Worm (Caenorhabditis elegans) whole organism, young adult: Measurements from ENCODE around the gene lgc-44.

Source experiments
- C06A6.2 ChIP-seq: fragments of 200-800 bp; sonication (Bioruptor generic); conservative IDR thresholded peaks from 2 replicates; pipeline ENCODE4 v1.3.6; 2022; ENCODE audit warnings: missing genetic modification characterization, missing compliant biosample characterization
- F55B11.4 ChIP-seq: sonication (generic microtip); optimal IDR thresholded peaks from 2 replicates; lab custom pipeline; 2016; ENCODE audit warnings: missing compliant biosample characterization, missing genetic modification characterization, borderline replicate concordance; ENCODE audit not compliant: insufficient read depth
- F57A8.1 ChIP-seq: fragments of 200-800 bp; sonication (Bioruptor generic); optimal IDR thresholded peaks from 2 replicates; lab custom pipeline; 2018; ENCODE audit warnings: mild to moderate bottlenecking, missing genetic modification characterization, moderate library complexity, missing compliant biosample characterization
- K11D2.4 ChIP-seq: fragments of 200-800 bp; sonication (Bioruptor generic); IDR thresholded peaks from 2 replicates; pipeline ENCODE4 v1.3.6; 2022; ENCODE audit warnings: missing genetic modification reagents, missing genetic modification characterization, missing compliant biosample characterization
- Y53F4B.3 ChIP-seq: fragments of 200-800 bp; sonication (Bioruptor generic); IDR thresholded peaks from 2 replicates; pipeline ENCODE4 v1.3.6; 2022; ENCODE audit warnings: missing genetic modification reagents, missing genetic modification characterization, missing compliant biosample characterization
- Y56A3A.18 ChIP-seq: fragments of 200-800 bp; sonication (Bioruptor generic); IDR thresholded peaks from 2 replicates; pipeline ENCODE4 v1.3.6; 2022; ENCODE audit warnings: missing genetic modification reagents, missing genetic modification characterization, missing compliant biosample characterization
- atf-7 ChIP-seq: sonication (generic microtip); optimal IDR thresholded peaks from 2 replicates; lab custom pipeline; 2017; ENCODE audit warnings: mild to moderate bottlenecking, missing genetic modification characterization, missing compliant biosample characterization
- egl-18 ChIP-seq: fragments of 200-800 bp; sonication (Bioruptor generic); IDR thresholded peaks from 2 replicates; pipeline ENCODE4 v1.3.6; 2022; ENCODE audit warnings: missing genetic modification reagents, missing genetic modification characterization, missing compliant biosample characterization
- hlh-26 ChIP-seq: fragments of 200-800 bp; sonication (Bioruptor generic); conservative IDR thresholded peaks from 2 replicates; pipeline ENCODE4 v1.3.6; 2022; ENCODE audit warnings: missing genetic modification reagents, missing genetic modification characterization, missing compliant biosample characterization
- hsf-1 ChIP-seq: fragments of 200-800 bp; sonication (Bioruptor generic); IDR thresholded peaks from 2 replicates; pipeline ENCODE4 v1.3.6; 2022; ENCODE audit warnings: missing genetic modification reagents, missing genetic modification characterization, missing compliant biosample characterization
- lir-1 ChIP-seq: fragments of 200-800 bp; sonication (Bioruptor generic); conservative IDR thresholded peaks from 2 replicates; pipeline ENCODE4 v1.3.6; 2022; ENCODE audit warnings: missing genetic modification reagents, missing genetic modification characterization, missing compliant biosample characterization
- madf-3 ChIP-seq: fragments of 200-800 bp; sonication (Bioruptor generic); IDR thresholded peaks from 2 replicates; pipeline ENCODE4 v1.3.6; 2022; ENCODE audit warnings: missing genetic modification reagents, missing genetic modification characterization, missing compliant biosample characterization
- mcd-1 ChIP-seq: fragments of 200-800 bp; sonication (Bioruptor generic); IDR thresholded peaks from 2 replicates; pipeline ENCODE4 v1.3.6; 2022; ENCODE audit warnings: missing genetic modification reagents, missing genetic modification characterization, missing compliant biosample characterization
- nhr-27 ChIP-seq: fragments of 200-800 bp; sonication (Bioruptor generic); optimal IDR thresholded peaks from 2 replicates; lab custom pipeline; 2018; ENCODE audit warnings: mild to moderate bottlenecking, missing genetic modification characterization, moderate library complexity, missing compliant biosample characterization
- rec-8 ChIP-seq, 2 experiments: sonication (generic microtip); optimal IDR thresholded peaks; 2 replicates each; lab custom pipeline; 2016; ENCODE audit warnings: mild to moderate bottlenecking in 2 of 2, missing genetic modification characterization in 2 of 2, missing genetic modification reagents in 2 of 2, missing genotype in 2 of 2, missing biosample characterization in 1 of 2, missing compliant biosample characterization in 1 of 2, moderate library complexity in 1 of 2
- repo-1 ChIP-seq: sonication (generic microtip); optimal IDR thresholded peaks from 2 replicates; lab custom pipeline; 2017; ENCODE audit warnings: mild to moderate bottlenecking, missing genetic modification characterization, missing compliant biosample characterization
- sea-2 ChIP-seq: fragments of 200-800 bp; sonication (Bioruptor generic); IDR thresholded peaks from 2 replicates; pipeline ENCODE4 v1.3.6; 2022; ENCODE audit warnings: missing genetic modification characterization, missing compliant biosample characterization
- tlf-1 ChIP-seq: fragments of 200-800 bp; sonication (Bioruptor generic); optimal IDR thresholded peaks from 2 replicates; lab custom pipeline; 2018; ENCODE audit warnings: mild to moderate bottlenecking, missing genetic modification characterization, missing compliant biosample characterization

The lgc-44 gene

DNA sequence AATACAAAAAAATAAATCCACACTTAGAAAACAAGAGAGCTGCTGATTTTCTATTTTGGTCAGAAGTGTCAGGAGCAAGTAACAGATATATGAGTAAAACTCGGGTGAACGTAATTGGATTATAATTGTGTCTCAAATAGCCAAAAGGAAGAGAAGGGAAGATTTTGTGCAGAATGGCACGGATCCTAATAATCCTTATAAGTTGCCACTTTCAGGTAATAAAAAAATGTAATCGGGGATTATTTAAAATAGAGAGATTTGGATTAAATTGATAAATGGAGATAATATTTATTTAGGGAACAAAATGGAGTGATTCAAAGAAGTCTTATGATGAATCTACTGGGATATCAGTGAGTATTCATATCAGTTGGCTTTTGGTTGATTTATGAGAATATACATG lies 47.4 kb downstream of the lgc-44 start (continued):
- TF ChIP-seq K11D2.4 (GFP tag; lab: Robert Waterston, UW) (no peak), mcd-1 (GFP tag; lab: Robert Waterston, UW) (no peak)

DNA sequence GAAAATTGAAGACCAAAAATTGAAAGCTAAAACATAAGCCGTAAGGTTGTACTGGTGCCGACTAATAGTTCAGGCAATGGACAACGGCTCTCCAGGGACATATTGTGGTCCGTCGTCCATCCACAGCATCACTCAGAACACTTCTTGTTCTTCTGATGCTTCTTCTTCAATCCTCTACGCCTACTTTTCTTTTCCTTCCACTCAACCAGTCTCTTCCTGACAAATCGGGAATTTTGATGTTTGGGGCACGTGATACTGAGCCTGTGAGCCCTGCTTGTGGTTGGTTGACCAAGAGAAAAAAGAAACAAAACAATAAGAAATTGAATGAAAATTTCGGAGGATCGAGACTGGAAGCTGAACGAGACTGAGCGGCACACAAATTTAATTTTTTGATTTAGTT lies 51.1 kb downstream of the lgc-44 start:
- TF ChIP-seq repo-1 (tag; lab: Kevin White, UChicago) (no peak), F55B11.4 (no peak), atf-7 (no peak), F57A8.1 (GFP tag; lab: Kevin White, UChicago) (no peak), hlh-26 (no peak), egl-18 (no peak), rec-8 (tag; optimal IDR thresholded peaks at IDR 0.05; lab: Kevin White, UChicago) (no peak), nhr-27 (tag; lab: Kevin White, UChicago) (no peak), Y53F4B.3 (no peak)

DNA sequence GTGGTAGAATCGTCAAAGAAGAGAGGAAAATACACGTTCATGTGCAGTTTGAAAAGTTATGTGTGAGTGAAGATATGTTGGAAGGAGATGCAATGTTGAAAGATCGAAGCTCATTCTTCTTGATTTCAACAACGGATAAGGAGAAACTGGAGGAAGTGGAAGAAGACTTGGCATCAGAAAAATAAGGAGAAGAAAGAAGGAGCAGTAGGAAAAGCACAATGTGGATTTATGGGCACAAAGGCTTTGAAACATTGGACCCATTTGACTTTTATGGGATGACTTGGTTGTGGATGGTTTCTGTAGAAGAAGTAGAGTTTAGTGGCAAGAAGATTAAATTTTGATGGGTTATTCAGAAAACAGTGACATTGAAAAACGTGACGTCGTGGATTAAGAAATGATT lies 52.3 kb downstream of the lgc-44 start:
- TF ChIP-seq Y56A3A.18 (GFP tag; lab: Robert Waterston, UW): no peak
- no peak for TF ChIP-seq sea-2 (GFP tag; lab: Robert Waterston, UW)
- TF ChIP-seq lir-1 (GFP tag; lab: Robert Waterston, UW): no peak
- TF ChIP-seq madf-3 (GFP tag; lab: Robert Waterston, UW): no peak
- no peak for TF ChIP-seq hsf-1 (GFP tag; lab: Robert Waterston, UW)
- TF ChIP-seq tlf-1 (GFP tag; lab: Kevin White, UChicago): no peak
- TF ChIP-seq C06A6.2 (GFP tag; lab: Robert Waterston, UW): no peak
